Worm (Caenorhabditis elegans) whole organism, L1 larva: ENCODE data around the gene F14F9.4.

Experiments used
- C04F5.9 ChIP-seq: sonication (generic microtip); optimal IDR thresholded peaks from 2 replicates; lab custom pipeline; 2016; ENCODE audit warnings: missing genetic modification characterization, missing compliant biosample characterization
- C16A3.4 ChIP-seq: fragments of 150-350 bp; optimal IDR thresholded peaks from 2 replicates; lab custom pipeline; 2014; ENCODE audit warnings: missing biosample characterization, missing genetic modification characterization
- C34B4.2 ChIP-seq: sonication (generic microtip); optimal IDR thresholded peaks from 2 replicates; lab custom pipeline; 2017; ENCODE audit warnings: mild to moderate bottlenecking, missing genetic modification characterization, missing compliant biosample characterization
- aha-1 ChIP-seq: fragments of 150-350 bp; optimal IDR thresholded peaks from 2 replicates; lab custom pipeline; 2014; ENCODE audit warnings: missing biosample characterization, missing genetic modification characterization
- alr-1 ChIP-seq: fragments of 200-800 bp; sonication (Bioruptor generic); optimal IDR thresholded peaks from 2 replicates; lab custom pipeline; 2018; ENCODE audit warnings: borderline replicate concordance, mild to moderate bottlenecking, missing genetic modification characterization, missing compliant biosample characterization
- ama-1 ChIP-seq: fragments of 150-350 bp; optimal IDR thresholded peaks from 2 replicates; lab custom pipeline; 2014
- ceh-63 ChIP-seq: fragments of 200-800 bp; sonication (Bioruptor generic); optimal IDR thresholded peaks from 2 replicates; lab custom pipeline; 2018; ENCODE audit warnings: mild to moderate bottlenecking, missing genetic modification characterization, missing compliant biosample characterization
- ceh-8 ChIP-seq: fragments of 200-800 bp; sonication (Bioruptor generic); optimal IDR thresholded peaks from 2 replicates; lab custom pipeline; 2018; ENCODE audit warnings: mild to moderate bottlenecking, missing genetic modification characterization, moderate library complexity, missing compliant biosample characterization
- ceh-88 ChIP-seq: fragments of 200-800 bp; sonication (Bioruptor generic); IDR thresholded peaks from 2 replicates; pipeline ENCODE4 v1.3.6; 2022; ENCODE audit warnings: missing genetic modification characterization, missing compliant biosample characterization
- ces-1 ChIP-seq: fragments of 150-350 bp; optimal IDR thresholded peaks from 2 replicates; lab custom pipeline; 2014; ENCODE audit warnings: missing biosample characterization, missing genetic modification reagents, missing genetic modification characterization
- dpl-1 ChIP-seq, 3 experiments: fragments of 150-350 bp in 2 of 3; sonication (generic microtip) in 1 of 3; optimal IDR thresholded peaks; 2 replicates each; lab custom pipeline; 2014 to 2017; ENCODE audit warnings: missing biosample characterization in 3 of 3, missing genetic modification characterization in 3 of 3, missing genetic modification reagents in 3 of 3
- efl-1 ChIP-seq, 4 experiments: fragments of 150-350 bp; optimal IDR thresholded peaks in 3 of 4; peaks in 1 of 4; 1 replicate in 1 of 4; 2 replicates in 3 of 4; lab custom pipeline; 2014; ENCODE audit warnings: missing biosample characterization in 2 of 4, missing genetic modification characterization in 2 of 4, missing genetic modification reagents in 2 of 4
- egl-13 ChIP-seq: sonication (generic microtip); optimal IDR thresholded peaks from 2 replicates; lab custom pipeline; 2016; ENCODE audit warnings: missing genotype, missing genetic modification reagents, missing genetic modification characterization, missing compliant biosample characterization
- elt-2 ChIP-seq: sonication (generic microtip); optimal IDR thresholded peaks from 2 replicates; lab custom pipeline; 2016; ENCODE audit warnings: missing genetic modification characterization, mild to moderate bottlenecking, inconsistent platforms, missing compliant biosample characterization, missing genetic modification reagents
- fkh-10 ChIP-seq: sonication (generic microtip); optimal IDR thresholded peaks from 2 replicates; lab custom pipeline; 2017; ENCODE audit warnings: missing biosample characterization, missing genetic modification reagents, missing genetic modification characterization
- fkh-8 ChIP-seq: sonication (generic microtip); optimal IDR thresholded peaks from 2 replicates; lab custom pipeline; 2016; ENCODE audit warnings: mild to moderate bottlenecking, missing genetic modification characterization, missing compliant biosample characterization
- fos-1 ChIP-seq: fragments of 150-350 bp; optimal IDR thresholded peaks from 2 replicates; lab custom pipeline; 2014; ENCODE audit warnings: missing biosample characterization, missing genetic modification characterization
- grh-1 ChIP-seq: fragments of 200-800 bp; sonication (Bioruptor generic); IDR thresholded peaks from 2 replicates; pipeline ENCODE4 v1.3.6; 2022; ENCODE audit warnings: missing genetic modification reagents, missing genetic modification characterization, missing compliant biosample characterization
- hlh-17 ChIP-seq: fragments of 200-800 bp; sonication (Bioruptor generic); optimal IDR thresholded peaks from 2 replicates; lab custom pipeline; 2018; ENCODE audit warnings: missing genetic modification characterization, mild to moderate bottlenecking, missing compliant biosample characterization, moderate library complexity, borderline replicate concordance
- hpl-2 ChIP-seq: fragments of 150-350 bp; optimal IDR thresholded peaks from 2 replicates; lab custom pipeline; 2014; ENCODE audit warnings: missing biosample characterization, missing genetic modification reagents, missing genetic modification characterization
- irx-1 ChIP-seq: sonication (generic microtip); optimal IDR thresholded peaks from 2 replicates; lab custom pipeline; 2016; ENCODE audit warnings: missing genetic modification characterization, missing compliant biosample characterization
- isw-1 ChIP-seq: fragments of 200-800 bp; sonication (Bioruptor generic); IDR thresholded peaks from 2 replicates; pipeline ENCODE4 v1.3.6; 2022; ENCODE audit warnings: missing genetic modification characterization, missing compliant biosample characterization
- lin-13 ChIP-seq: fragments of 150-350 bp; optimal IDR thresholded peaks from 2 replicates; lab custom pipeline; 2014; ENCODE audit warnings: missing biosample characterization, missing genetic modification reagents, missing genetic modification characterization
- lin-35 ChIP-seq, 2 experiments: fragments of 150-350 bp; optimal IDR thresholded peaks; 2 replicates each; lab custom pipeline; 2014; ENCODE audit warnings: missing biosample characterization in 2 of 2, missing genetic modification characterization in 2 of 2, missing genetic modification reagents in 2 of 2
- nhr-12 ChIP-seq: sonication (generic microtip); optimal IDR thresholded peaks from 2 replicates; lab custom pipeline; 2017; ENCODE audit warnings: missing biosample characterization, missing genetic modification characterization
- nhr-19 ChIP-seq: fragments of 200-800 bp; sonication (Bioruptor generic); conservative IDR thresholded peaks from 2 replicates; pipeline ENCODE4 v1.3.6; 2022; ENCODE audit warnings: missing genetic modification characterization, missing compliant biosample characterization
- nhr-20 ChIP-seq: sonication (generic microtip); optimal IDR thresholded peaks from 2 replicates; lab custom pipeline; 2016; ENCODE audit warnings: mild to moderate bottlenecking, missing genetic modification characterization, missing compliant biosample characterization
- nhr-237 ChIP-seq: fragments of 150-350 bp; optimal IDR thresholded peaks from 2 replicates; lab custom pipeline; 2014; ENCODE audit warnings: missing biosample characterization, missing genetic modification characterization
- nhr-76 ChIP-seq: sonication (generic microtip); optimal IDR thresholded peaks from 2 replicates; lab custom pipeline; 2017; ENCODE audit warnings: missing biosample characterization, missing genetic modification characterization
- nhr-85 ChIP-seq: sonication (generic microtip); peaks from one replicate; lab custom pipeline; 2016; ENCODE audit warnings: missing genetic modification characterization, inconsistent platforms, missing compliant biosample characterization
- pag-3 ChIP-seq: sonication (generic microtip); optimal IDR thresholded peaks from 2 replicates; lab custom pipeline; 2017; ENCODE audit warnings: missing genetic modification characterization, mild to moderate bottlenecking, missing compliant biosample characterization, antibody characterized with exemption, borderline replicate concordance; ENCODE audit not compliant: insufficient read depth
- pax-3 ChIP-seq: fragments of 200-800 bp; sonication (Bioruptor generic); optimal IDR thresholded peaks from 2 replicates; lab custom pipeline; 2018; ENCODE audit warnings: mild to moderate bottlenecking, missing genetic modification characterization, moderate library complexity, missing compliant biosample characterization
- pqm-1 ChIP-seq: sonication (generic microtip); optimal IDR thresholded peaks from 3 replicates; lab custom pipeline; 2017; ENCODE audit warnings: missing biosample characterization, missing genetic modification characterization
- rnt-1 ChIP-seq: sonication (generic microtip); optimal IDR thresholded peaks from 2 replicates; lab custom pipeline; 2016; ENCODE audit warnings: mild to moderate bottlenecking, missing genetic modification characterization, moderate library complexity, missing compliant biosample characterization
- skn-1 ChIP-seq: fragments of 150-350 bp; optimal IDR thresholded peaks from 2 replicates; lab custom pipeline; 2014; ENCODE audit warnings: missing biosample characterization, missing genetic modification characterization
- snpc-4 ChIP-seq: fragments of 150-350 bp; optimal IDR thresholded peaks from 2 replicates; lab custom pipeline; 2014; ENCODE audit warnings: missing biosample characterization, missing genetic modification characterization
- swsn-7 ChIP-seq: sonication (generic microtip); optimal IDR thresholded peaks from 2 replicates; lab custom pipeline; 2016; ENCODE audit warnings: missing genetic modification characterization, missing compliant biosample characterization
- unc-86 ChIP-seq: sonication (generic microtip); optimal IDR thresholded peaks from 2 replicates; lab custom pipeline; 2016; ENCODE audit warnings: missing genetic modification characterization, missing compliant biosample characterization
- zip-4 ChIP-seq: fragments of 200-800 bp; sonication (Bioruptor generic); optimal IDR thresholded peaks from 2 replicates; lab custom pipeline; 2018; ENCODE audit warnings: mild to moderate bottlenecking, missing genetic modification characterization, moderate library complexity, missing compliant biosample characterization
- ztf-11 ChIP-seq, 2 experiments: sonication (generic microtip); optimal IDR thresholded peaks; 2 replicates each; lab custom pipeline; 2016 to 2017; ENCODE audit warnings: missing genetic modification characterization in 2 of 2, missing biosample characterization in 1 of 2, missing compliant biosample characterization in 1 of 2
- ztf-4 ChIP-seq: fragments of 150-350 bp; optimal IDR thresholded peaks from 2 replicates; lab custom pipeline; 2014; ENCODE audit warnings: missing biosample characterization, missing genetic modification characterization

The F14F9.4 gene

DNA sequence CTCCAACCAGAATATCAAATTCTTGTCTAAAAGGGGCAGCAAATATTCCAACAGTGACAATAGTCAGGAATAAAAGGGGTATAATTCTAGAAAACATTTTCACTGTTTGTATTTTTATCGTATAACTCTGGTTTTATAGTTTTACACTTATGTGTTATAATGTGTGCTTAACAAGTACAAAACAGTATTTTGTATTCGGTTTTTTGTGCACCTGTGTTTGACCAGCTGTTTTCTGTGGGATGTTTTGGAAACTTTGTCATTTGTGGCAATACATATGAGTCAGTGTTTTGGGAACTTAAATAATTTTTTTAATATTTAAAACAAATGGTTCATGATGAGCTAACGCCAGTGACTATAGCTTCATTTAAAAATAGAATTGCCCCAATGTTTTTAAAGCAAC lies 13.9 kb downstream of the F14F9.4 start, which contains the start of gene F14F9.6:
F14F9.6 (minus strand) TSS at position 101 of the 400 bp plus-strand sequence.
- TF ChIP-seq nhr-20 (tag; lab: Kevin White, UChicago), result no peak
- no peak for TF ChIP-seq ceh-63 (GFP tag; lab: Kevin White, UChicago)

DNA sequence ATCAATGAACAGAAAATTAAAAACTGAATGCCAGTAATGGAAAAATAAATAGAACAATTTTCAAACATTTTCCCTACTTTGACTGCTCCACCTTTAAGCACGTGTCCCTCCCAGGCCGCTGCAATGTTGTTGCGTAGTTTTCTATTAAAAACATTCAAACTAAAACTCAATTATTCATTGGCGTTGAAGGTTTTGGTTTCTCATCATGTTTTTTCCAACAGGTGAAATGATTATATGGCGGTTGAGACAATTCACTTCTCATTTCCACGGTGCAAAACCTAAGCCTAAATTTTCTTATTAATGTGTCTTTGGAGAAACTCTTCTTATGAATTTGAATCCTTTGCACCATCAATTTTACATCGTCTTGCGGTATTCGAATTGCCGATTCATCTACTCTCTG lies 18.3 kb downstream of the F14F9.4 start, which contains the start of gene srh-130:
srh-130 (plus strand) TSS at position 301 of the 400 bp plus-strand sequence.
- no peak for TF ChIP-seq alr-1 (tag; lab: Kevin White, UChicago)
- no peak for TF ChIP-seq dpl-1 (GFP tag; optimal IDR thresholded peaks at IDR 0.05; lab: Kevin White, UChicago)

ce11 chrV:5155516-5155915 lies 23.0 kb downstream of the F14F9.4 start, which contains the start of gene srx-38:
Gene srx-38, minus strand, starts transcription at chrV:5155616.
- TF ChIP-seq hlh-17 (GFP tag; lab: Kevin White, UChicago), result no peak
- no peak for TF ChIP-seq C34B4.2 (tag; lab: Kevin White, UChicago)
- no peak for TF ChIP-seq nhr-76 (tag; lab: Kevin White, UChicago)
- TF ChIP-seq rnt-1 (tag; lab: Kevin White, UChicago), result no peak
- no peak for TF ChIP-seq fkh-10 (GFP tag; lab: Kevin White, UChicago)
- TF ChIP-seq nhr-20 (tag; lab: Kevin White, UChicago), result no peak
- no peak for TF ChIP-seq ceh-8
- no peak for TF ChIP-seq ztf-4 (tag; lab: Kevin White, UChicago)
- TF ChIP-seq lin-35 (GFP tag; optimal IDR thresholded peaks at IDR 0.05; lab: Kevin White, UChicago), result no peak
- TF ChIP-seq pag-3 (tag; lab: Kevin White, UChicago), result no peak
- TF ChIP-seq C04F5.9 (tag; lab: Kevin White, UChicago), result no peak
- TF ChIP-seq fkh-8 (tag; lab: Kevin White, UChicago), result no peak
- TF ChIP-seq ces-1 (GFP tag; lab: Kevin White, UChicago), result no peak
- TF ChIP-seq hpl-2, result no peak
- TF ChIP-seq grh-1, result no peak

ce11 chrV:5157660-5158059 lies 25.1 kb downstream of the F14F9.4 start, which contains the start of gene srx-39:
Gene srx-39, minus strand, starts transcription at chrV:5157760.
- TF ChIP-seq efl-1 (optimal IDR thresholded peaks at IDR 0.05; lab: Kevin White, UChicago), result no peak
- TF ChIP-seq efl-1 (GFP tag; optimal IDR thresholded peaks at IDR 0.05 in 1 of 2; lab: Kevin White, UChicago), result peak in 1 of 2 experiments; percentile 12
- no peak for TF ChIP-seq egl-13 (tag; lab: Kevin White, UChicago)
- TF ChIP-seq hpl-2, result no peak
- no peak for TF ChIP-seq pqm-1 (tag; lab: Kevin White, UChicago)
- TF ChIP-seq aha-1 (tag; lab: Kevin White, UChicago), result no peak

- TF ChIP-seq pax-3 (tag; lab: Kevin White, UChicago) (no peak), ceh-88 (no peak), nhr-12 (no peak), swsn-7 (no peak), lin-35 (GFP tag; optimal IDR thresholded peaks at IDR 0.05; lab: Kevin White, UChicago) (no peak)
- TF ChIP-seq, all 84 proteins: peak for 0
Measured at ce11 chrV:5158302-5158701, 25.8 kb downstream of the F14F9.4 start, which contains the start of gene abu-15. Gene abu-15, plus strand, starts transcription at chrV:5158602.

ce11 chrV:5161792-5162191 lies 29.3 kb downstream of the F14F9.4 start, which contains the start of gene abu-6:
Gene abu-6, minus strand, starts transcription at chrV:5161892.
- TF ChIP-seq fos-1 (no peak), skn-1 (tag; lab: Kevin White, UChicago) (no peak), ama-1 (no peak), ztf-11 (tag; optimal IDR thresholded peaks at IDR 0.05; lab: Kevin White, UChicago) (no peak), unc-86 (tag; lab: Kevin White, UChicago) (no peak), lin-13 (GFP tag; lab: Kevin White, UChicago) (no peak), isw-1 (GFP tag; lab: Robert Waterston, UW) (no peak), C16A3.4 (tag; lab: Kevin White, UChicago) (no peak), ceh-63 (GFP tag; lab: Kevin White, UChicago) (no peak), snpc-4 (tag; lab: Kevin White, UChicago) (no peak), zip-4 (no peak), nhr-19 (GFP tag; lab: Robert Waterston, UW) (no peak), alr-1 (tag; lab: Kevin White, UChicago) (no peak), elt-2 (no peak), C04F5.9 (tag; lab: Kevin White, UChicago) (no peak), C34B4.2 (tag; lab: Kevin White, UChicago) (no peak), irx-1 (tag; lab: Kevin White, UChicago) (no peak), nhr-237 (tag; lab: Kevin White, UChicago) (no peak), nhr-85 (no peak)
